Fruit fly (Drosophila melanogaster) Kc167 (cell line): ENCODE measurements around the gene Cyt-c1.

Experiments
- Myc ChIP-seq: fragments of >200 bp; optimal IDR thresholded peaks from 2 replicates; lab custom pipeline; 2017; ENCODE audit warnings: missing external identifiers
- Sin3A ChIP-seq: fragments of >200 bp; optimal IDR thresholded peaks from 2 replicates; lab custom pipeline; 2018; ENCODE audit warnings: missing external identifiers
- h ChIP-seq: fragments of >200 bp; optimal IDR thresholded peaks from 3 replicates; lab custom pipeline; 2018; ENCODE audit warnings: missing external identifiers
- insv ChIP-seq: fragments of >200 bp; optimal IDR thresholded peaks from 3 replicates; lab custom pipeline; 2018; ENCODE audit warnings: missing external identifiers
- psq ChIP-seq: fragments of >200 bp; optimal IDR thresholded peaks from 2 replicates; lab custom pipeline; 2017; ENCODE audit warnings: missing external identifiers
- ttk ChIP-seq: sonication (Bioruptor generic); optimal IDR thresholded peaks from 2 replicates; lab custom pipeline; 2017; ENCODE audit warnings: missing external identifiers

Cyt-c1 gene

DNA sequence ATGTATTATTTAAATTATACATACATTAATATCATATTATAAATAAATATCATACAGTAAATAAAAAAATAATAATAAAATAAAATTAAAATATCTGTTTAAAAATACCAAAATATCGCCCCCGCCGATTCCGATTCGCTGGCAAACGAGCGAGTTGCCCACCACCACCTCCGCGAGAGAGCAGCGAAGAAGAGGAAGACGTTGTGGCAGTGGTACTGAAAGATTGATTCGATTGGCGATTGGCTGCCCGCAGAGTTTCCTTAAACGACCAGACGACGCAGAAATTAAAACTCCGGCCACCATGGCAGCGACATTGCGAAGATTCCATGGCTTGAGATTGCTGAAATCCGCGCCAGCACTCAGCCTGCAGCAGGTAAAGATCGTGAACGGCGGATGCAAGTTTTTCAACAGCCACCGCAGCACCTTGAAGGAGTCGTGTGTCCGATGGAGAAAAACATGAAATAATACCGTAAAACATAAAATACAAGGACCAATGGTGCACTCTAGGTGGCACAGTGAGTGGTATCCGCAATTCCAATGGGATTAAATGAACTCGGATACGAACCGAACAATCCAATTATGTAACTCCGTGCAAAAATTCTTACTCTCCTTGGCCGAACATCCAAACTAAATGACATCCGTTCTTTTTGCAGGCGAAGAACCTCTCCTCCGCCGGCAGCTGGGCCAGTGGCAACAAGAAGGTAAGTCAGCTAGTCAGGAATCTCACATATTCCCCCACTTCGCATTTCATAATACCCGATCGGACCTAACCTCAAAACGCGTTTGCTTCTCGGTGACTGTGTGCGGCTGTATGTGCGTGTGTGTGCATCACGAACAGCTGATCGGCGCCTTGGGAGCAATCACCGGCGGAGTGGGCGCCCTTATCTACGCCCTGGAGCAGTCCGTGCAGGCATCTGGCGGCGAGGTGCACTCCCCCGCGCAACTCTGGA, at the start of gene Cyt-c1:
Gene Cyt-c1, plus strand, starts transcription at position 173 of the 950 bp plus-strand sequence.
- TF ChIP-seq Sin3A (lab: Kevin White, UChicago) (no peak), ttk (no peak), insv (lab: Kevin White, UChicago) (no peak), psq (lab: Kevin White, UChicago) (no peak)

DNA sequence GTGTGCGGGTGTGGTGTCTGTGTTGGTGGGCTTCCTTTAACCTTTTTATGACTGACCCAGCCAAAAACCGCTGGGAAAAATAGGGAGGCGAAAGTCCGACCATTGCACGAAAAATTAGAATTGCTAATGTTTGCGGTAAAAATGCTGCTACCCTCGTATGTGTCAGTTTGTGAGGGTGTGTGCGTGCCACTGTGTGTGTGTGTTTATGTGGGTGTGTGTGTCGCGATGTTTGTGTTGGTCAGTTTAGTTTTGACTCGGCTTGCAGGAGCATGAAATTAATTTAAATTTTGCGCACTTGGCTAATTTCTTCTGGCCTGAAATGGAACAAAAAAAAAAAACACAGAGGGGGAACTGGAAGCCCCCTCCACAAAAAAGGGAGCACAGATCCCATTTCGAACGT, 32.2 kb upstream of the Cyt-c1 start:
- TF ChIP-seq ttk, result no peak

DNA sequence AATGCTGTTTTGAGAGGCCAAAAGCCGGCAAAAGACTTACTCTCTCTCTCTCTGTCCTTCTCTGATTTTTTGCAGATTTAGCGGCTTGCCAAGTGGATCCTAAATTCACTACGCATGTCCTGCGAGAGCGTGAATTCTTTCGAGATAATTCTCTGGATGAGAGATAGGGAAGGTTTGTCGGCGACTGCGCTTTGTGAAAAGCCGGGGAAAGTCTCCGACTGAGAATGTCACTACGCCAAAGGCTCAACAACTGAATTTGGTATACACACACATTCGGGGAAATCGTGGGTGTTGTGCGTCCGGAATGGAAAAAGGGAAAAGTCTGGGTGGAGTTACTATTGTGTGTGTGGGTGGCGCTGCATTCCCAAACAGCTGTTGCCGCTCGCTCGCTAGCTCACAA, 30.6 kb upstream of the Cyt-c1 start:
- TF ChIP-seq insv (lab: Kevin White, UChicago) (no peak), psq (lab: Kevin White, UChicago) (no peak), ttk (no peak), h (lab: Kevin White, UChicago) (no peak), Myc (lab: Kevin White, UChicago) (no peak)

DNA sequence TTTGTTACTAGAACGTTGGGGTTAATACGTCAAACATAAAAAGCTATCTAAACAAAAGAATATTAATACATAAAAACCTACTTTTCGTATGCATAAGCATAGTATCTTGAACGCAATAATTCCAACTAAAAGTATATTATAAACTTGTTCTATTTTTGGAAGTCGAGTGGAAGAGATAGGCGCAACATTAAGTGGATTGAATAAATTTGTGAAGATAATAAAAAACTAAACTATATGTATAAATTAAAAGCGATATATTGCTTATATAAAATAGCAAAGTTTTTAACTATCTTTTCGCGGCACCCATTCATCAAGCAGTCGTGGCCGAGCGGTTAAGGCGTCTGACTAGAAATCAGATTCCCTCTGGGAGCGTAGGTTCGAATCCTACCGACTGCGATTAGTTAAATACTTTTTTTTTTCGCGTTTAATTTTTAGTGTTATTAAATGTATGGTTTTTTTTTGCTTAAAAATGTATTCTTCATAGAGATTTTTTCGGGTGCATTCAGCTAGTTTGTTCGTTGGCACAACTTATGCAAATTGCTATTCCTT, 18.2 kb upstream of the Cyt-c1 start:
- no peak for TF ChIP-seq Sin3A (lab: Kevin White, UChicago)
- TF ChIP-seq insv (lab: Kevin White, UChicago), result no peak
- TF ChIP-seq h (lab: Kevin White, UChicago), result no peak
- no peak for TF ChIP-seq psq (lab: Kevin White, UChicago)
- no peak for TF ChIP-seq ttk
- no peak for TF ChIP-seq Myc (lab: Kevin White, UChicago)

DNA sequence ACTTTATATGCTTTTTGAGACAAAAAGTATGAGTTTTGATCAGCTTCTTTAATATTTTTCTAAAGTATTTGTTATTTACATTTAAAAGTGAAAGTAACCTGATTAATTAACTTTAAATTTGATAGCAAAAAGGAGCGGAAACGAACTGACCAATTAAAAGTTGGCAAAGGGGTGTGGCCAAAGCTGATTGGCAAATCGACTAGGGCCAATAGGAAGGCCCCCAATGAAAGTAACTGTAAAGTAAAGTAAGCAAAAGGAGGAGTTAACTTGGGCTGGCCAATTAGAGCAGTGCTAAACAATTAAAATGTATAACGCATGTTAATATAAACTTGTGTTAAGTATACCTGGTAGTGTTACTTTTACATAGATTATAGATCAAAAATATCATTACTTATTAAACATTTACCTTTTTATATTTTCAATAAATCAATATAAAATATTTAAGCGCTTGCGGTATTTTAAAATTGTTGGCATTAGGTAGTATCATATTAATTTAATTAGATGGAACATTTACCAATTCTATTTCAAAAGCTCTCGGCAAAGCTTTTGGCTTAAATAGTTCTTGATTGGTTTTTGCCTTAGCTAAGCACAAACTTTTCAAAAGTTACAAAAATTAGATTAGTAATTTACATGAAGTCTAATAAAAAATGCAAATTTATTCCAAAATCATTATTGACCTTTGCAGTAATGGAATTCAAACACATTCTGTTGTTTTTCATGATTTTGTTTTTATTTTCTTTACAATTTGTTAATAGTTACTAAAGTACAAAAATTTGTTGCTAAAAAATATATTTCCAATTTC, 16.9 kb upstream of the Cyt-c1 start:
- no peak for TF ChIP-seq Sin3A (lab: Kevin White, UChicago)
- TF ChIP-seq Myc (lab: Kevin White, UChicago), result no peak
- no peak for TF ChIP-seq h (lab: Kevin White, UChicago)
- no peak for TF ChIP-seq ttk
- TF ChIP-seq insv (lab: Kevin White, UChicago), result no peak
- TF ChIP-seq psq (lab: Kevin White, UChicago), result no peak

DNA sequence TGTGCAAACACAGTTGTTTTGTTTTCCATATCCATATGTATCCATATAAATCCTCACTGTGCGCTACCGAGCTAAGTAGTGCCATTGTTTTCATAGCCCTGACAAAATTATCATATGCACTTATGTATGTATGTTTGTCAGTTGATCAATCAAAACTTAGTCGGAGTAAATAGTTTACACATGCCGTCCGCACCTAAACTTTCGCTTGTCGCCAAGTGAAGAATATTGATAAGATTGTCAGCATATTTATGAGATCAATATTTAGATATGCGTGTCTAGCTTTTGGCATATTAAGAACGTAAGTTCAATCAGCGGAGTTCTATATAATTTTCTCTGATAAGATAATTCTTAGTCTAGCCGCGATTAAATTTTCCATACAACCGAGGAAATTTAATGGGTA, 11.0 kb upstream of the Cyt-c1 start:
- TF ChIP-seq h (lab: Kevin White, UChicago), result no peak
- TF ChIP-seq Myc (lab: Kevin White, UChicago), result no peak
- no peak for TF ChIP-seq psq (lab: Kevin White, UChicago)
- TF ChIP-seq insv (lab: Kevin White, UChicago), result no peak
- no peak for TF ChIP-seq Sin3A (lab: Kevin White, UChicago)
- no peak for TF ChIP-seq ttk

DNA sequence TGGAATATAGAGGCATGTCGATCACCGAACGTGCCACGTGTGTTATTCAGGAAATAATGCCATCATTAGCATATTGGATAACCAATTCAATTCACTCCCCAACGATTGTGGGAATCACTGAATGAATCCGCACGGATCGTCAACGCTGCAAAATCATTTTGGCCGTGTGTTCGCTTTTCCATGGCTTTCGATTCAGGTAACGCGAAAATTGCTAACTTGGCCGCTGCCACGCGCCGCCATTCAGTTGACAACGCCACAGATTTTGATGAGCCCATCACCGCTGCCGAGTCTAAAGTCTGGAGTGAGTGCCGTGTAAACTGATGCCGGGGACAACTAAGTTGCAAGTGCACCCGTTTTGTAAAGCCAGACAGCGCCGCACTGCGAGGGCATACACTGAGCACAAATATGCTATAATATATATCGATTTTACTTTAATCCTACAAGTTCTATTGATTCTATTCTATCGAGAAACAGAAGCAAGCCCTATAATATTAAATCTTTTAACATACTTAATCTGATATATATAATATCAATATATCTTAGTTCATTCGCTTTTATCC, 10.2 kb upstream of the Cyt-c1 start:
- no peak for TF ChIP-seq Myc (lab: Kevin White, UChicago)
- no peak for TF ChIP-seq h (lab: Kevin White, UChicago)
- TF ChIP-seq Sin3A (lab: Kevin White, UChicago), result no peak
- no peak for TF ChIP-seq ttk
- no peak for TF ChIP-seq insv (lab: Kevin White, UChicago)
- TF ChIP-seq psq (lab: Kevin White, UChicago), result no peak

DNA sequence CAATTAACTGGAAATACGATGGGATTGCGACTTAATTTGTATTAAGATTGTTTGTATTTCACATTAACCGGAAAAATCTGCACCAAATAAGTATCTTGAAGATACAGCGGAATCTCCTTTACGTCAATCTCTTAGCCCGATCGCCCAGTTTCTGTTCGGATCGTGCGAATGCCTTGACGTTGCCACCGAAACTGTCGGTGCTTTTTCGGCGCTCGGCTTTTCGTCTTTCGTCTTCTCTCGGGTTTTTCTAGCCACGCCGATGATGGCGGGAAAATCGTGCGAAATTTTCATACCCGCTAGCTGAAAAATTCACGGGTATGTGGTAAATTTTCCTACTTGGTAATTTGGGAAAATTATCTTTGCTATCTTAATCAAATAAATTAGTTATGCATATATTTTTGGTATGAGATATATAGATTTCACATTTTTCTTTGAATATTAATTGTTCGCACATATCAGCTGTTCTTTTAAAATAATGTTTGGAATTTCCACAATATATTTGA, 8.6 kb upstream of the Cyt-c1 start:
- TF ChIP-seq psq (lab: Kevin White, UChicago) (no peak), Sin3A (lab: Kevin White, UChicago) (no peak), insv (lab: Kevin White, UChicago) (no peak), ttk (no peak), Myc (lab: Kevin White, UChicago) (no peak), h (lab: Kevin White, UChicago) (no peak)

DNA sequence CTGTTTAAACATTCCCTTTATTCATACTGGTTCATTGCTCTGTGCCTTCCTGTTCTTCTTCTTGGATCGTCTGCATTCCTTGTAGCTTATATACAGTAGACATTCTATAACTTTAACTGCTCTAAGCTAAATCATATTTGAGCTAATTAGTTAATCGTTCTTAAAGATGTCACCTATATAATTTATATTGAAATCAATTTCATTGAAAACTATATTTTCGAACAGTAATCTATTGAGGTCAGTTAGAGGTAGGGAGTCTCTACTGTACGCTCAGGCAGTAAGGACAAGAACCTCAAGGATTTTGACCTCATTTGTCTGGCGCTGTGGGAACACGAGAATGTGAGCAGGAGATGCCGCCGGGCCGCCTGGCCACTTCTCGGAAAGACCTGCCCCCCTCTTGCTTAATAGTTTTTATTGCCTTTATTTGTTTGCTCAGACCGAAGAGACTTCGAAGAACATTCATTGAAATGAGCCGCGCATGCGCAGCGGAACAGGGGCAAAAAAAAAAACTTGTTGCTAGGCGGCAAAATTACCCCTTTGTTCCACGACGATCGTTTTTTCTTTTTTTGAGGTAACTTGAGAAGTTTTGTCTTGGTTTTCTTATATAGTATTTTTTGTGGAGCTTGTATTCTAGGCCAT, 7.2 kb upstream of the Cyt-c1 start:
- TF ChIP-seq psq (lab: Kevin White, UChicago) (no peak), Sin3A (lab: Kevin White, UChicago) (no peak), h (lab: Kevin White, UChicago) (no peak), Myc (lab: Kevin White, UChicago) (no peak), insv (lab: Kevin White, UChicago) (no peak), ttk (no peak)

DNA sequence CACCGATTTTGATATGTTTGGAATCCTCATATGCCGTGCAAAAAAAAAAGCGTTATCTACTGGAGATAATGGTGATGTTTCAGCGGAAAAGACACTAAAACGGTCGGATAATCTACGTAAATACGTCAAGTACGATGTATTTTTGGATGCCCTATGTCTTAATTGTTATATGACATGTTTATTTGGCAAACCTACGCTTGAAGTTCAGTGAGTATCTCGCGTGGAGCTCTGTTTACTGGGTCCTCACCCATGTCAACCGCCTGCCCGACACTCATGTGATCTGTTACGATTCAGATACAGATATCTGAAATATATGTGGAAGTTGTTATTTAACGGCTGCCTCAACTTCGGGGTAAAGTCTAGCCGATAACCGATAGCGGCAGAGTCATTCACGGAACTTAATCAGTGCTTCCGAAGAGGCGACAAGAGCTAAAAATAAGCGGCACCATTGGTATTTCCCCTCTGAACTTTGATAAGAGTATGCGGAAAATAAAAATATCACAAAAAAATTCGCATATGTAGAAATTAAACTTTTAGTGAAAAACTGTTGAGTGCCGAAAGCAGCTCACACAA, 6.4 kb upstream of the Cyt-c1 start:
- TF ChIP-seq ttk (no peak), insv (lab: Kevin White, UChicago) (no peak), h (lab: Kevin White, UChicago) (no peak), Myc (lab: Kevin White, UChicago) (no peak), psq (lab: Kevin White, UChicago) (no peak), Sin3A (lab: Kevin White, UChicago) (no peak)
